Fruit fly (Drosophila melanogaster): ENCODE data around the gene RpL36A.

Gene RpL36A

dm6 chr2L:8010602-8011455, 31.9 kb downstream of the RpL36A start, which contains the start of the genes Glyat and Tg (continued):
- TF ChIP-seq al (GFP tag; IDR thresholded peaks at IDR 0.05): peak; percentile 52
- no peak for TF ChIP-seq crp (GFP tag; optimal IDR thresholded peaks at IDR 0.05)
- no peak for TF ChIP-seq NK7.1 (GFP tag; optimal IDR thresholded peaks at IDR 0.05)
- TF ChIP-seq CG13424 (tag; optimal IDR thresholded peaks at IDR 0.05): peak; percentile 19
- TF ChIP-seq z (GFP tag; IDR thresholded peaks at IDR 0.05): no peak
- 0 out of 4 replicates have a peak, but pooled peaks have one; percentile 24 for TF ChIP-seq chinmo (GFP tag; IDR thresholded peaks at IDR 0.05; ENCODE audit: partially characterized antibody)
- no peak for TF ChIP-seq jigr1 (GFP tag; IDR thresholded peaks at IDR 0.05)
- TF ChIP-seq Meics (GFP tag; optimal IDR thresholded peaks at IDR 0.05): peak; percentile 20
- TF ChIP-seq knrl (GFP tag; IDR thresholded peaks at IDR 0.05; ENCODE audit: partially characterized antibody): no peak
- peak; percentile 64; the same call in 1 of the 2 replicates for TF ChIP-seq CG32532 (GFP tag; IDR thresholded peaks at IDR 0.05)
- peak; percentile 45 for TF ChIP-seq Dek (tag; optimal IDR thresholded peaks at IDR 0.05)
- TF ChIP-seq CG2712 (tag; optimal IDR thresholded peaks at IDR 0.05): peak; percentile 26
- no peak for TF ChIP-seq Hr39 (optimal IDR thresholded peaks at IDR 0.05)
- TF ChIP-seq mam (GFP tag; optimal IDR thresholded peaks at IDR 0.05): no peak
- no peak for TF ChIP-seq shn (GFP tag; optimal IDR thresholded peaks at IDR 0.05)
- peak; percentile 42; the same call in 2 of the 3 replicates for TF ChIP-seq dysf (GFP tag; IDR thresholded peaks at IDR 0.05)
- TF ChIP-seq CG34376 (GFP tag; optimal IDR thresholded peaks at IDR 0.05): no peak
- TF ChIP-seq CG18476 (GFP tag; optimal IDR thresholded peaks at IDR 0.05): peak; percentile 2
- TF ChIP-seq chif (GFP tag; optimal IDR thresholded peaks at IDR 0.05): no peak
- TF ChIP-seq Dfd (GFP tag; optimal IDR thresholded peaks at IDR 0.05): no peak
- TF ChIP-seq CrebB (tag; optimal IDR thresholded peaks at IDR 0.05): no peak
- TF ChIP-seq pb (GFP tag; optimal IDR thresholded peaks at IDR 0.05): no peak
- TF ChIP-seq kni (GFP tag; optimal IDR thresholded peaks at IDR 0.05): no peak
- TF ChIP-seq gcm (GFP tag; optimal IDR thresholded peaks at IDR 0.05): no peak
- no peak for TF ChIP-seq C15 (GFP tag; IDR thresholded peaks at IDR 0.05)
- no peak for TF ChIP-seq CG8281 (tag; optimal IDR thresholded peaks at IDR 0.05)
- TF ChIP-seq gem (tag; optimal IDR thresholded peaks at IDR 0.05): peak; percentile 47
- TF ChIP-seq Oli (tag; optimal IDR thresholded peaks at IDR 0.05): peak; percentile 4
- TF ChIP-seq CG18599 (GFP tag; optimal IDR thresholded peaks at IDR 0.05): peak; percentile 42
- no peak for TF ChIP-seq seq (GFP tag; IDR thresholded peaks at IDR 0.05)
- no peak for TF ChIP-seq D (optimal IDR thresholded peaks at IDR 0.05)
- TF ChIP-seq D (GFP tag; optimal IDR thresholded peaks at IDR 0.05): no peak
- peak; percentile 15 for TF ChIP-seq BEAF-32 (GFP tag; optimal IDR thresholded peaks at IDR 0.05)
- no peak for TF ChIP-seq Ets97D (GFP tag; optimal IDR thresholded peaks at IDR 0.05)
- TF ChIP-seq Dbx (GFP tag; IDR thresholded peaks at IDR 0.05): peak; percentile 45; the same call in 2 of the 3 replicates
- peak in 1 of 2 experiments; percentile 50 for TF ChIP-seq Pdp1 (GFP tag; optimal IDR thresholded peaks at IDR 0.05)
- no peak for TF ChIP-seq CG7357 (GFP tag; IDR thresholded peaks at IDR 0.05)
- TF ChIP-seq CG3065 (GFP tag; optimal IDR thresholded peaks at IDR 0.05): no peak
- TF ChIP-seq CG17186 (GFP tag; optimal IDR thresholded peaks at IDR 0.05): no peak
- no peak for TF ChIP-seq CG2199 (GFP tag; IDR thresholded peaks at IDR 0.05)
- TF ChIP-seq ttk (GFP tag; IDR thresholded peaks at IDR 0.05): peak; percentile 5; the same call in 1 of the 2 replicates
- TF ChIP-seq Fer1 (GFP tag; optimal IDR thresholded peaks at IDR 0.05): peak; percentile 50
- TF ChIP-seq CG42726 (GFP tag; IDR thresholded peaks at IDR 0.05; ENCODE audit: partially characterized antibody): peak; percentile 10; the same call in 1 of the 2 replicates
- TF ChIP-seq H2.0 (GFP tag; IDR thresholded peaks at IDR 0.05): no peak
- no peak for TF ChIP-seq Sox102F (GFP tag; optimal IDR thresholded peaks at IDR 0.05)
- TF ChIP-seq sens-2 (GFP tag; IDR thresholded peaks at IDR 0.05): no peak
- TF ChIP-seq Myb (GFP tag; optimal IDR thresholded peaks at IDR 0.05): peak; percentile 70
- no peak for TF ChIP-seq usp (GFP tag; optimal IDR thresholded peaks at IDR 0.05)
- TF ChIP-seq CG6689 (GFP tag; IDR thresholded peaks at IDR 0.05): peak; percentile 100
